Worm (Caenorhabditis elegans) whole organism, L4 larva: ENCODE results near the gene nmad-1.

Experiments
- F10B5.3 ChIP-seq: sonication (generic microtip); optimal IDR thresholded peaks from 2 replicates; lab custom pipeline; 2016; ENCODE audit warnings: mild to moderate bottlenecking, missing genetic modification characterization, missing compliant biosample characterization
- ceh-28 ChIP-seq: fragments of 150-350 bp; optimal IDR thresholded peaks from 2 replicates; lab custom pipeline; 2014; ENCODE audit warnings: missing biosample characterization, missing genetic modification reagents, missing genetic modification characterization
- hlh-30 ChIP-seq: sonication (generic microtip); optimal IDR thresholded peaks from 2 replicates; lab custom pipeline; 2017; ENCODE audit warnings: antibody characterized with exemption, mild to moderate bottlenecking, missing genetic modification characterization, missing compliant biosample characterization; ENCODE audit not compliant: insufficient read depth
- nhr-237 ChIP-seq: sonication (generic microtip); optimal IDR thresholded peaks from 2 replicates; lab custom pipeline; 2017; ENCODE audit warnings: missing biosample characterization, missing genetic modification characterization
- nhr-25 ChIP-seq: sonication (generic microtip); optimal IDR thresholded peaks from 2 replicates; lab custom pipeline; 2017; ENCODE audit warnings: missing genetic modification characterization, mild to moderate bottlenecking, missing compliant biosample characterization, antibody characterized with exemption, moderate library complexity, borderline replicate concordance; ENCODE audit not compliant: insufficient read depth
- nhr-28 ChIP-seq: fragments of 150-350 bp; optimal IDR thresholded peaks from 2 replicates; lab custom pipeline; 2014; ENCODE audit warnings: missing biosample characterization, missing genetic modification characterization
- nhr-77 ChIP-seq: fragments of 150-350 bp; optimal IDR thresholded peaks from 2 replicates; lab custom pipeline; 2014; ENCODE audit warnings: missing biosample characterization, missing genetic modification characterization
- pha-4 ChIP-seq, 2 experiments: fragments of 150-350 bp in 1 of 2; fragments of 200-800 bp in 1 of 2; sonication (Bioruptor generic) in 1 of 2; IDR thresholded peaks in 1 of 2; optimal IDR thresholded peaks in 1 of 2; 2 replicates each; pipeline versions ENCODE4 v1.3.6 to Lab custom; 2014 to 2022; ENCODE audit warnings: missing genetic modification characterization in 2 of 2, missing genetic modification reagents in 2 of 2, missing biosample characterization in 1 of 2, missing compliant biosample characterization in 1 of 2

DNA sequence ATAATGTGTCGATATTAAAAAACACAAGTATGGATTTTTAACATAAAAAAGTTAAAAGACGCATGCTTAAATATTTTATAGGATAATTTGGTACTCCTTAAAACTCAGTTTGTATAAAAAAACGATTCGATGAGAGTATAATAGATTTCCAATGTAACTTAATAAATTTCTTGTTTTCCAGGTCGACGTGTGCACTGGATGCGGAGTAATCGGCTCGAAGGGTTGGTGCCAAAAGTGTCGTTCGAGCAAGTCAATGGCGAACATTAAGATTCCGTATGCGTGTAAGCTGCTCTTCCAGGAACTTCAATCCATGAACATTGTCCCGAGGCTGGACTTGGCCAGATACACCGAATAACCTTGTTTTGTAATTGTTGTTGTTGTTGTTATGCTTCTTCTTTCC lies 9.6 kb upstream of the nmad-1 start:
- TF ChIP-seq nhr-28 (tag; lab: Kevin White, UChicago) (no peak), pha-4 (GFP tag; IDR thresholded peaks at IDR 0.05; lab: Robert Waterston, UW) (no peak), pha-4 (tag; optimal IDR thresholded peaks at IDR 0.05; lab: Kevin White, UChicago) (no peak), nhr-77 (no peak), nhr-25 (no peak), F10B5.3 (no peak), nhr-237 (tag; lab: Kevin White, UChicago) (no peak), hlh-30 (tag; lab: Kevin White, UChicago) (no peak), ceh-28 (tag; lab: Kevin White, UChicago) (no peak)
